ENCODE assay signal across 1 fruit fly cellular context in genomic region chr3R:9342248-9342882, dm6.
TF ChIP-seq lines count a peak whose summit lies in the region.

No protein-coding gene starts in this region.

TF ChIP-seq in whole organism, embryonic, 481 proteins besides CTCF, POLR2A, EP300 and RAD21 (continued from another document and continues in another):
- TF ChIP-seq yki (optimal IDR thresholded peaks at IDR 0.05; lab: Kevin White, UChicago) (no peak), Nf-YC (tag; optimal IDR thresholded peaks at IDR 0.05; lab: Kevin White, UChicago) (peak; percentile 57), Ravus (GFP tag; IDR thresholded peaks at IDR 0.05; lab: Robert Waterston, UW) (no peak), MESR4 (GFP tag; optimal IDR thresholded peaks at IDR 0.05; lab: Kevin White, UChicago) (peak; percentile 10), CG15514 (GFP tag; optimal IDR thresholded peaks at IDR 0.05; lab: Kevin White, UChicago) (peak; percentile 69), GATAe (GFP tag; conservative IDR thresholded peaks at IDR 0.05; lab: Robert Waterston, UW) (no peak), PHDP (tag; optimal IDR thresholded peaks at IDR 0.05; lab: Kevin White, UChicago) (peak; percentile 73), CG12104 (GFP tag; optimal IDR thresholded peaks at IDR 0.05; lab: Kevin White, UChicago) (peak; percentile 57), CG13296 (GFP tag; optimal IDR thresholded peaks at IDR 0.05; lab: Kevin White, UChicago) (peak; percentile 75), CG14860 (GFP tag; IDR thresholded peaks at IDR 0.05; lab: Robert Waterston, UW; ENCODE audit: partially characterized antibody) (no peak), NC2α (GFP tag; optimal IDR thresholded peaks at IDR 0.05; lab: Kevin White, UChicago) (no peak), CG6654 (GFP tag; optimal IDR thresholded peaks at IDR 0.05; lab: Kevin White, UChicago) (no peak), D (optimal IDR thresholded peaks at IDR 0.05; lab: Kevin White, UChicago) (no peak), D (GFP tag; optimal IDR thresholded peaks at IDR 0.05; lab: Kevin White, UChicago) (peak; percentile 13), CG12155 (GFP tag; optimal IDR thresholded peaks at IDR 0.05; lab: Kevin White, UChicago) (peak; percentile 43), CG13424 (tag; optimal IDR thresholded peaks at IDR 0.05; lab: Kevin White, UChicago) (peak; percentile 64), prd (optimal IDR thresholded peaks at IDR 0.05; lab: Kevin White, UChicago) (no peak), prd (GFP tag; IDR thresholded peaks at IDR 0.05; lab: Robert Waterston, UW) (no peak), CG7372 (GFP tag; IDR thresholded peaks at IDR 0.05; lab: Robert Waterston, UW) (no peak), so (GFP tag; IDR thresholded peaks at IDR 0.05; lab: Robert Waterston, UW) (no peak), CG17385 (GFP tag; optimal IDR thresholded peaks at IDR 0.05; lab: Kevin White, UChicago) (peak; percentile 48), CG11093 (GFP tag; IDR thresholded peaks at IDR 0.05; lab: Robert Waterston, UW) (no peak), tgo (GFP tag; IDR thresholded peaks at IDR 0.05; lab: Robert Waterston, UW) (no peak), CG4282 (GFP tag; optimal IDR thresholded peaks at IDR 0.05; lab: Kevin White, UChicago) (no peak), CG5245 (GFP tag; optimal IDR thresholded peaks at IDR 0.05; lab: Kevin White, UChicago) (no peak), CG12942 (GFP tag; optimal IDR thresholded peaks at IDR 0.05; lab: Kevin White, UChicago) (peak; percentile 4), CG13775 (GFP tag; optimal IDR thresholded peaks at IDR 0.05; lab: Kevin White, UChicago) (peak; percentile 31), CG12236 (GFP tag; optimal IDR thresholded peaks at IDR 0.05; lab: Kevin White, UChicago) (no peak), CG12744 (GFP tag; optimal IDR thresholded peaks at IDR 0.05; lab: Kevin White, UChicago) (no peak), ash1 (GFP tag; optimal IDR thresholded peaks at IDR 0.05; lab: Kevin White, UChicago) (peak; percentile 85), unpg (GFP tag; optimal IDR thresholded peaks at IDR 0.05; lab: Kevin White, UChicago) (peak; percentile 65), D19A (tag; optimal IDR thresholded peaks at IDR 0.05; lab: Kevin White, UChicago) (peak; percentile 67), H15 (GFP tag; IDR thresholded peaks at IDR 0.05; lab: Robert Waterston, UW) (no peak), NK7.1 (GFP tag; optimal IDR thresholded peaks at IDR 0.05; lab: Kevin White, UChicago) (no peak), CG3163 (GFP tag; optimal IDR thresholded peaks at IDR 0.05; lab: Kevin White, UChicago) (no peak), Max (GFP tag; optimal IDR thresholded peaks at IDR 0.05; lab: Kevin White, UChicago) (peak; percentile 49), CG16813 (GFP tag; IDR thresholded peaks at IDR 0.05; lab: Robert Waterston, UW; ENCODE audit: partially characterized antibody) (no peak), Elba2 (GFP tag; optimal IDR thresholded peaks at IDR 0.05; lab: Kevin White, UChicago) (no peak), ttk (GFP tag; IDR thresholded peaks at IDR 0.05; lab: Robert Waterston, UW) (no peak), ap (GFP tag; IDR thresholded peaks at IDR 0.05; lab: Robert Waterston, UW) (no peak), Blimp-1 (GFP tag; optimal IDR thresholded peaks at IDR 0.05; lab: Kevin White, UChicago) (peak; percentile 55), tx (GFP tag; optimal IDR thresholded peaks at IDR 0.05; lab: Kevin White, UChicago) (no peak), CG3838 (GFP tag; optimal IDR thresholded peaks at IDR 0.05; lab: Kevin White, UChicago) (no peak), CoRest (tag; optimal IDR thresholded peaks at IDR 0.05; lab: Kevin White, UChicago) (peak; percentile 26), CG13624 (GFP tag; optimal IDR thresholded peaks at IDR 0.05; lab: Kevin White, UChicago) (no peak), bcd (GFP tag; optimal IDR thresholded peaks at IDR 0.05; lab: Kevin White, UChicago) (peak; percentile 39), Doc3 (GFP tag; IDR thresholded peaks at IDR 0.05; lab: Robert Waterston, UW; ENCODE audit: partially characterized antibody) (no peak), CG8281 (tag; optimal IDR thresholded peaks at IDR 0.05; lab: Kevin White, UChicago) (no peak), Dip2 (GFP tag; IDR thresholded peaks at IDR 0.05; lab: Robert Waterston, UW) (no peak), unc-4 (GFP tag; IDR thresholded peaks at IDR 0.05; lab: Robert Waterston, UW; ENCODE audit: partially characterized antibody) (no peak), CG17829 (tag; optimal IDR thresholded peaks at IDR 0.05; lab: Kevin White, UChicago) (peak; percentile 64), Aef1 (GFP tag; IDR thresholded peaks at IDR 0.05; lab: Robert Waterston, UW) (no peak), dpn (GFP tag; optimal IDR thresholded peaks at IDR 0.05; lab: Kevin White, UChicago) (peak in 1 of 2 experiments; percentile 55), CG8290 (GFP tag; optimal IDR thresholded peaks at IDR 0.05; lab: Kevin White, UChicago) (no peak), CG8290 (tag; optimal IDR thresholded peaks at IDR 0.05; lab: Kevin White, UChicago) (peak; percentile 18 to 81), otp (GFP tag; IDR thresholded peaks at IDR 0.05; lab: Robert Waterston, UW) (no peak), mirr (GFP tag; optimal IDR thresholded peaks at IDR 0.05; lab: Kevin White, UChicago) (peak; percentile 51), jing (GFP tag; optimal IDR thresholded peaks at IDR 0.05; lab: Kevin White, UChicago) (no peak), CG30431 (GFP tag; optimal IDR thresholded peaks at IDR 0.05; lab: Kevin White, UChicago) (no peak), h (optimal IDR thresholded peaks at IDR 0.05; lab: Kevin White, UChicago) (no peak), Sry-δ (GFP tag; optimal IDR thresholded peaks at IDR 0.05; lab: Kevin White, UChicago) (no peak), fd96Cb (tag; optimal IDR thresholded peaks at IDR 0.05; lab: Kevin White, UChicago) (no peak), CG17612 (GFP tag; IDR thresholded peaks at IDR 0.05; lab: Robert Waterston, UW) (no peak), az2 (GFP tag; optimal IDR thresholded peaks at IDR 0.05; lab: Kevin White, UChicago) (peak; percentile 15), dmrt99B (tag; optimal IDR thresholded peaks at IDR 0.05; lab: Kevin White, UChicago) (peak; percentile 24), CG4707 (GFP tag; optimal IDR thresholded peaks at IDR 0.05; lab: Kevin White, UChicago) (peak; percentile 78), CG9932 (GFP tag; IDR thresholded peaks at IDR 0.05; lab: Robert Waterston, UW) (peak; percentile 11; the same call in 1 of the 2 replicates), CG1603 (tag; optimal IDR thresholded peaks at IDR 0.05; lab: Kevin White, UChicago) (peak; percentile 44), slp2 (GFP tag; optimal IDR thresholded peaks at IDR 0.05; lab: Kevin White, UChicago) (no peak), CHES-1-like (GFP tag; optimal IDR thresholded peaks at IDR 0.05; lab: Kevin White, UChicago) (no peak), CG10274 (GFP tag; optimal IDR thresholded peaks at IDR 0.05; lab: Kevin White, UChicago) (no peak), Hmx (GFP tag; optimal IDR thresholded peaks at IDR 0.05; lab: Kevin White, UChicago) (no peak), ken (GFP tag; IDR thresholded peaks at IDR 0.05; lab: Robert Waterston, UW) (no peak), croc (GFP tag; conservative IDR thresholded peaks at IDR 0.05; lab: Robert Waterston, UW) (no peak), CG10979 (tag; optimal IDR thresholded peaks at IDR 0.05; lab: Kevin White, UChicago) (peak; percentile 33), ara (GFP tag; IDR thresholded peaks at IDR 0.05; lab: Robert Waterston, UW) (no peak), Rfx (GFP tag; IDR thresholded peaks at IDR 0.05; lab: Robert Waterston, UW) (peak; percentile 58), NfI (GFP tag; optimal IDR thresholded peaks at IDR 0.05; lab: Kevin White, UChicago) (peak; percentile 58), CG5953 (GFP tag; IDR thresholded peaks at IDR 0.05; lab: Robert Waterston, UW) (no peak), p53 (GFP tag; optimal IDR thresholded peaks at IDR 0.05; lab: Kevin White, UChicago) (no peak), CG4820 (GFP tag; optimal IDR thresholded peaks at IDR 0.05; lab: Kevin White, UChicago) (no peak), peb (GFP tag; IDR thresholded peaks at IDR 0.05; lab: Robert Waterston, UW) (no peak), Dek (tag; optimal IDR thresholded peaks at IDR 0.05; lab: Kevin White, UChicago) (peak; percentile 29), CG10267 (tag; optimal IDR thresholded peaks at IDR 0.05; lab: Kevin White, UChicago) (peak; percentile 46), lov (optimal IDR thresholded peaks at IDR 0.05; lab: Kevin White, UChicago) (no peak), lov (GFP tag; IDR thresholded peaks at IDR 0.05; lab: Robert Waterston, UW) (no peak), Antp (GFP tag; optimal IDR thresholded peaks at IDR 0.05; lab: Kevin White, UChicago) (no peak), bsh (GFP tag; optimal IDR thresholded peaks at IDR 0.05; lab: Kevin White, UChicago) (peak; percentile 32 to 50), da (GFP tag; optimal IDR thresholded peaks at IDR 0.05; lab: Kevin White, UChicago) (no peak), zfh1 (GFP tag; IDR thresholded peaks at IDR 0.05; lab: Robert Waterston, UW) (peak; percentile 63; the same call in 1 of the 3 replicates), al (GFP tag; IDR thresholded peaks at IDR 0.05; lab: Robert Waterston, UW) (no peak), Tbp (GFP tag; optimal IDR thresholded peaks at IDR 0.05; lab: Kevin White, UChicago) (no peak), esg (GFP tag; conservative IDR thresholded peaks at IDR 0.05; lab: Robert Waterston, UW) (no peak), CG8924 (tag; optimal IDR thresholded peaks at IDR 0.05; lab: Kevin White, UChicago) (peak; percentile 76), Adf1 (GFP tag; IDR thresholded peaks at IDR 0.05; lab: Robert Waterston, UW) (peak; percentile 17; the same call in 1 of the 2 replicates), trh (GFP tag; optimal IDR thresholded peaks at IDR 0.05; lab: Kevin White, UChicago) (peak; percentile 12), Dp (GFP tag; optimal IDR thresholded peaks at IDR 0.05; lab: Kevin White, UChicago) (no peak), CG11723 (GFP tag; optimal IDR thresholded peaks at IDR 0.05; lab: Kevin White, UChicago) (peak; percentile 21), CG10431 (GFP tag; optimal IDR thresholded peaks at IDR 0.05; lab: Kevin White, UChicago) (peak; percentile 31), grau (tag; optimal IDR thresholded peaks at IDR 0.05; lab: Kevin White, UChicago) (peak; percentile 58), pzg (GFP tag; optimal IDR thresholded peaks at IDR 0.05; lab: Kevin White, UChicago) (no peak), emc (GFP tag; optimal IDR thresholded peaks at IDR 0.05; lab: Kevin White, UChicago) (no peak), nmo (GFP tag; optimal IDR thresholded peaks at IDR 0.05; lab: Kevin White, UChicago) (no peak), sens (GFP tag; lab: Kevin White, UChicago) (peak; percentile 73), Hr51 (GFP tag; optimal IDR thresholded peaks at IDR 0.05; lab: Kevin White, UChicago) (peak in 1 of 2 experiments; percentile 17), fu2 (GFP tag; optimal IDR thresholded peaks at IDR 0.05; lab: Kevin White, UChicago) (no peak), chn (GFP tag; optimal IDR thresholded peaks at IDR 0.05; lab: Kevin White, UChicago) (no peak), dan (GFP tag; IDR thresholded peaks at IDR 0.05; lab: Robert Waterston, UW) (no peak), bab2 (GFP tag; optimal IDR thresholded peaks at IDR 0.05; lab: Kevin White, UChicago) (no peak), CG30020 (tag; optimal IDR thresholded peaks at IDR 0.05; lab: Kevin White, UChicago) (peak; percentile 26), gsb-n (tag; optimal IDR thresholded peaks at IDR 0.05; lab: Kevin White, UChicago) (peak; percentile 61), ind (GFP tag; optimal IDR thresholded peaks at IDR 0.05; lab: Kevin White, UChicago) (peak; percentile 25), CG9437 (GFP tag; optimal IDR thresholded peaks at IDR 0.05; lab: Kevin White, UChicago) (no peak), CG8359 (GFP tag; optimal IDR thresholded peaks at IDR 0.05; lab: Kevin White, UChicago; ENCODE audit: borderline replicate concordance) (no peak), kni (GFP tag; optimal IDR thresholded peaks at IDR 0.05; lab: Kevin White, UChicago) (no peak), CG8478 (optimal IDR thresholded peaks at IDR 0.05; lab: Kevin White, UChicago) (no peak), CG10321 (GFP tag; IDR thresholded peaks at IDR 0.05; lab: Robert Waterston, UW) (no peak), ato (GFP tag; IDR thresholded peaks at IDR 0.05; lab: Robert Waterston, UW; ENCODE audit: partially characterized antibody) (no peak), CG12219 (GFP tag; optimal IDR thresholded peaks at IDR 0.05; lab: Kevin White, UChicago) (peak; percentile 50), br (optimal IDR thresholded peaks at IDR 0.05; lab: Kevin White, UChicago) (no peak), Usf (GFP tag; optimal IDR thresholded peaks at IDR 0.05; lab: Kevin White, UChicago) (no peak), Eip74EF (GFP tag; optimal IDR thresholded peaks at IDR 0.05; lab: Kevin White, UChicago) (peak in 1 of 2 experiments; percentile 44), Trl (optimal IDR thresholded peaks at IDR 0.05; lab: Kevin White, UChicago) (peak; percentile 61 to 67), Trl (GFP tag; optimal IDR thresholded peaks at IDR 0.05; lab: Kevin White, UChicago) (peak; percentile 47), shn (GFP tag; optimal IDR thresholded peaks at IDR 0.05; lab: Kevin White, UChicago) (no peak), Bdp1 (GFP tag; optimal IDR thresholded peaks at IDR 0.05; lab: Kevin White, UChicago) (no peak), CG18619 (GFP tag; optimal IDR thresholded peaks at IDR 0.05; lab: Kevin White, UChicago) (peak; percentile 26), Bteb2 (GFP tag; optimal IDR thresholded peaks at IDR 0.05; lab: Kevin White, UChicago) (no peak), pita (GFP tag; optimal IDR thresholded peaks at IDR 0.05; lab: Kevin White, UChicago) (no peak), CG7963 (GFP tag; IDR thresholded peaks at IDR 0.05; lab: Robert Waterston, UW; ENCODE audit: partially characterized antibody) (no peak), crp (GFP tag; optimal IDR thresholded peaks at IDR 0.05; lab: Kevin White, UChicago) (no peak), Sin3A (optimal IDR thresholded peaks at IDR 0.05; lab: Kevin White, UChicago) (no peak), Six4 (GFP tag; optimal IDR thresholded peaks at IDR 0.05; lab: Kevin White, UChicago) (peak; percentile 18), HLH3B (GFP tag; IDR thresholded peaks at IDR 0.05; lab: Robert Waterston, UW) (peak; percentile 20; the same call in 1 of the 2 replicates), HLH54F (GFP tag; optimal IDR thresholded peaks at IDR 0.05; lab: Kevin White, UChicago) (no peak), eve (GFP tag; optimal IDR thresholded peaks at IDR 0.05; lab: Kevin White, UChicago) (peak in 1 of 2 experiments; percentile 71), Ada2b (GFP tag; IDR thresholded peaks at IDR 0.05; lab: Robert Waterston, UW) (no peak)
